Worm (Caenorhabditis elegans) whole organism, L1 larva: ENCODE measurements around the gene lact-5.

ENCODE experiments used
- nhr-84 ChIP-seq: sonication (generic microtip); optimal IDR thresholded peaks from 2 replicates; lab custom pipeline; 2017; ENCODE audit warnings: missing biosample characterization, missing genetic modification characterization
- rnt-1 ChIP-seq: sonication (generic microtip); optimal IDR thresholded peaks from 2 replicates; lab custom pipeline; 2016; ENCODE audit warnings: mild to moderate bottlenecking, missing genetic modification characterization, moderate library complexity, missing compliant biosample characterization
- sox-4 ChIP-seq: sonication (generic microtip); optimal IDR thresholded peaks from 2 replicates; lab custom pipeline; 2016; ENCODE audit warnings: missing genetic modification characterization, missing compliant biosample characterization
- zip-4 ChIP-seq: fragments of 200-800 bp; sonication (Bioruptor generic); optimal IDR thresholded peaks from 2 replicates; lab custom pipeline; 2018; ENCODE audit warnings: mild to moderate bottlenecking, missing genetic modification characterization, moderate library complexity, missing compliant biosample characterization

DNA sequence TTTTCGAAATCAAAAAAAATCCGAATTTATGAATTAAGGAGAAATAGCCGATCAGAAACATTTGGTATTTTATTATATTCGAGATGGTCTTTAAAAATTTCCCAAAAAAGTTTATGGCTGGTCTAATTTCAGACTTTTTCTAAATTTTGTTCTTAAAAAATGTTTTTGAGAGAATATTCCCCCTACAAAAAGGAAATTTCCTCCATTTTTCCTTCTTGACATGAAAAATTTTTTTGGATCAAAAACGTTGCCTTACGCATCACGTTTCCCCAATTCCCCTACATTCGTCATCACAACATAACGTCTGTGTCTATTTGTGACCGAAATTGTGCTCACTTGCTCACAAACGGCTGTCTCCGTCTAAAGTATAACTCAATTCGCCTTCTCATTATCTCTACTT, 28.2 kb downstream of the lact-5 start:
- TF ChIP-seq nhr-84 = no peak
- TF ChIP-seq zip-4 (GFP tag; lab: Kevin White, UChicago) = no peak
- no peak for TF ChIP-seq rnt-1 (tag; lab: Kevin White, UChicago)
- no peak for TF ChIP-seq sox-4 (tag; lab: Kevin White, UChicago)
